Worm (Caenorhabditis elegans) whole organism, mixed stage, embryonic: ENCODE measurements around the gene pyp-1.
A peak's percentile ranks its signal among the peaks of the same experiment; 100 is the strongest.

Source experiments
- snpc-4 ChIP-seq: fragments of 150-350 bp; optimal IDR thresholded peaks from 2 replicates; lab custom pipeline; 2014; ENCODE audit warnings: missing biosample characterization, missing genetic modification characterization
- unc-120 ChIP-seq: sonication (generic microtip); optimal IDR thresholded peaks from 2 replicates; lab custom pipeline; 2017; ENCODE audit warnings: missing genetic modification characterization, missing compliant biosample characterization; ENCODE audit not compliant: poor library complexity, severe bottlenecking
- unc-62 ChIP-seq: fragments of 150-350 bp; optimal IDR thresholded peaks from 2 replicates; lab custom pipeline; 2014; ENCODE audit warnings: missing biosample characterization, missing genetic modification reagents, missing genetic modification characterization

- TF ChIP-seq snpc-4 (no peak), unc-120 (tag; lab: Kevin White, UChicago) (peak; percentile 61), unc-62 (GFP tag; lab: Kevin White, UChicago) (no peak)
These were observed 49.5 kb upstream of the pyp-1 start for ce11 chrIV:10048268-10048667.
